Worm (Caenorhabditis elegans) whole organism, L4 larva: Measurements from ENCODE around the gene ZK822.9.

Experiments
- Y5F2A.4 ChIP-seq: fragments of 200-800 bp; sonication (Bioruptor generic); optimal IDR thresholded peaks from 2 replicates; lab custom pipeline; 2018; ENCODE audit warnings: mild to moderate bottlenecking, missing genetic modification characterization, missing compliant biosample characterization
- aly-2 ChIP-seq: sonication (generic microtip); optimal IDR thresholded peaks from 2 replicates; lab custom pipeline; 2018; ENCODE audit warnings: missing biosample characterization, missing genetic modification characterization
- ceh-32 ChIP-seq: sonication (generic microtip); optimal IDR thresholded peaks from 2 replicates; lab custom pipeline; 2016; ENCODE audit warnings: mild to moderate bottlenecking, missing genetic modification characterization, missing compliant biosample characterization; ENCODE audit not compliant: poor library complexity
- ceh-44 ChIP-seq: fragments of 200-800 bp; sonication (Bioruptor generic); IDR thresholded peaks from 2 replicates; pipeline ENCODE4 v1.3.6; 2022; ENCODE audit warnings: missing genetic modification reagents, missing genetic modification characterization, missing compliant biosample characterization
- ceh-62 ChIP-seq: sonication (generic microtip); optimal IDR thresholded peaks from 2 replicates; lab custom pipeline; 2017; ENCODE audit warnings: missing biosample characterization, missing genetic modification characterization
- ceh-82 ChIP-seq: sonication (generic microtip); optimal IDR thresholded peaks from 2 replicates; lab custom pipeline; 2017; ENCODE audit warnings: missing biosample characterization, missing genetic modification characterization
- ctbp-1 ChIP-seq: fragments of 200-800 bp; sonication (Bioruptor generic); IDR thresholded peaks from 2 replicates; pipeline ENCODE4 v1.3.6; 2022; ENCODE audit warnings: missing genetic modification reagents, missing genetic modification characterization, missing compliant biosample characterization
- dmd-6 ChIP-seq: fragments of 200-800 bp; sonication (Bioruptor generic); IDR thresholded peaks from 2 replicates; pipeline ENCODE4 v1.3.6; 2022; ENCODE audit warnings: missing genetic modification reagents, missing genetic modification characterization, missing compliant biosample characterization
- dve-1 ChIP-seq: sonication (generic microtip); optimal IDR thresholded peaks from 2 replicates; lab custom pipeline; 2017; ENCODE audit warnings: antibody characterized with exemption, mild to moderate bottlenecking, missing genetic modification characterization, missing compliant biosample characterization; ENCODE audit not compliant: insufficient read depth
- hif-1 ChIP-seq, 2 experiments: sonication (generic microtip); optimal IDR thresholded peaks; 2 replicates each; lab custom pipeline; 2016 to 2017; ENCODE audit warnings: missing compliant biosample characterization in 2 of 2, missing genetic modification characterization in 2 of 2, missing genetic modification reagents in 2 of 2, missing genotype in 2 of 2, mild to moderate bottlenecking in 1 of 2
- lim-7 ChIP-seq: fragments of 200-800 bp; sonication (Bioruptor generic); IDR thresholded peaks from 2 replicates; pipeline ENCODE4 v1.3.6; 2022; ENCODE audit warnings: missing genetic modification characterization, missing compliant biosample characterization
- lin-39 ChIP-seq: fragments of 150-350 bp; optimal IDR thresholded peaks from 2 replicates; lab custom pipeline; 2014; ENCODE audit warnings: missing biosample characterization, missing genetic modification reagents, missing genetic modification characterization
- madf-9 ChIP-seq: fragments of 200-800 bp; sonication (Bioruptor generic); conservative IDR thresholded peaks from 2 replicates; pipeline ENCODE4 v1.3.6; 2022; ENCODE audit warnings: missing genetic modification reagents, missing genetic modification characterization, missing compliant biosample characterization
- mdl-1 ChIP-seq, 2 experiments: fragments of 150-350 bp in 1 of 2; sonication (generic microtip) in 1 of 2; optimal IDR thresholded peaks; 2 replicates each; lab custom pipeline; 2014 to 2017; ENCODE audit warnings: missing biosample characterization in 2 of 2, missing genetic modification characterization in 2 of 2
- mxl-2 ChIP-seq: fragments of 200-800 bp; sonication (Bioruptor generic); conservative IDR thresholded peaks from 2 replicates; pipeline ENCODE4 v1.3.6; 2022; ENCODE audit warnings: missing genetic modification reagents, missing genetic modification characterization, missing compliant biosample characterization
- nhr-10 ChIP-seq: fragments of 150-350 bp; optimal IDR thresholded peaks from 2 replicates; lab custom pipeline; 2014; ENCODE audit warnings: missing biosample characterization, missing genetic modification characterization
- nhr-11 ChIP-seq: fragments of 150-350 bp; optimal IDR thresholded peaks from 2 replicates; lab custom pipeline; 2014; ENCODE audit warnings: missing biosample characterization, missing genetic modification characterization
- nhr-237 ChIP-seq: sonication (generic microtip); optimal IDR thresholded peaks from 2 replicates; lab custom pipeline; 2017; ENCODE audit warnings: missing biosample characterization, missing genetic modification characterization
- nhr-25 ChIP-seq: sonication (generic microtip); optimal IDR thresholded peaks from 2 replicates; lab custom pipeline; 2017; ENCODE audit warnings: missing genetic modification characterization, mild to moderate bottlenecking, missing compliant biosample characterization, antibody characterized with exemption, moderate library complexity, borderline replicate concordance; ENCODE audit not compliant: insufficient read depth
- nhr-28 ChIP-seq: fragments of 150-350 bp; optimal IDR thresholded peaks from 2 replicates; lab custom pipeline; 2014; ENCODE audit warnings: missing biosample characterization, missing genetic modification characterization
- nhr-48 ChIP-seq: sonication (generic microtip); optimal IDR thresholded peaks from 2 replicates; lab custom pipeline; 2016; ENCODE audit warnings: mild to moderate bottlenecking, missing genetic modification characterization, missing compliant biosample characterization
- nhr-77 ChIP-seq: fragments of 150-350 bp; optimal IDR thresholded peaks from 2 replicates; lab custom pipeline; 2014; ENCODE audit warnings: missing biosample characterization, missing genetic modification characterization
- snpc-1.2 ChIP-seq: fragments of 200-800 bp; sonication (Bioruptor generic); IDR thresholded peaks from 2 replicates; pipeline ENCODE4 v1.3.6; 2022; ENCODE audit warnings: missing genetic modification reagents, missing genetic modification characterization, missing compliant biosample characterization
- spr-1 ChIP-seq: sonication (generic microtip); optimal IDR thresholded peaks from 2 replicates; lab custom pipeline; 2016; ENCODE audit warnings: mild to moderate bottlenecking, missing genetic modification characterization, missing compliant biosample characterization
- spr-3 ChIP-seq: fragments of 200-800 bp; sonication (Bioruptor generic); optimal IDR thresholded peaks from 2 replicates; lab custom pipeline; 2018; ENCODE audit warnings: mild to moderate bottlenecking, missing genetic modification characterization, missing compliant biosample characterization
- unc-39 ChIP-seq: sonication (generic microtip); optimal IDR thresholded peaks from 2 replicates; lab custom pipeline; 2017; ENCODE audit warnings: missing biosample characterization, missing genetic modification characterization
- unc-62 ChIP-seq, 3 experiments: fragments of 150-350 bp in 1 of 3; sonication (generic microtip); optimal IDR thresholded peaks in 2 of 3; peaks in 1 of 3; 1 replicate in 1 of 3; 2 replicates in 2 of 3; lab custom pipeline; 2014 to 2017; ENCODE audit warnings: missing biosample characterization in 3 of 3, missing genetic modification characterization in 3 of 3, missing genetic modification reagents in 3 of 3, missing genotype in 1 of 3
- zfp-3 ChIP-seq: fragments of 200-800 bp; sonication (Bioruptor generic); conservative IDR thresholded peaks from 2 replicates; pipeline ENCODE4 v1.3.6; 2022; ENCODE audit warnings: missing genetic modification reagents, missing genetic modification characterization, missing compliant biosample characterization
- zip-2 ChIP-seq: fragments of 150-350 bp; optimal IDR thresholded peaks from 2 replicates; lab custom pipeline; 2014; ENCODE audit warnings: missing biosample characterization, missing genetic modification characterization
- ztf-11 ChIP-seq: fragments of 150-350 bp; optimal IDR thresholded peaks from 2 replicates; lab custom pipeline; 2014; ENCODE audit warnings: missing biosample characterization, missing genetic modification characterization

ZK822.9 gene

DNA sequence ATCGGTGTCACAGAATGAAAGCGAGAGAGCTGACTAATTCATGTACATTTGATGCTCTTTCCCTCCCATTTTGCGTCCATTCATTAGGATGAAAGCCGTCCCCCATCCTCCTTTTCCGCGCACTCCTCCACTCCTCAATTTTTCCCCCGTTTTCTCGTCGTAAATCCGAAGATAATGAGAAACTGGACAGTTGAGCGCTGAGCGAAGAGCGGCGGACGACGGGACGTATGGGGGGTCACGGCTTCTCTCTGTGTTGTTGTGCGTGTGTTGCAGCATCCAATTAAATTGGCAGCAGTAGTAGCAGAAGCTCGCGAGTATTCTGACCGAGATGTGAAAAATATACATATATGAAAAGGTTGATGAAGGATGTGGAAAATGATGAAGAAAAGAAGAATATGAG is 43.8 kb upstream of the ZK822.9 start:
- TF ChIP-seq unc-62 (GFP tag; optimal IDR thresholded peaks at IDR 0.05 in 1 of 2; lab: Kevin White, UChicago) (peak in 1 of 2 experiments; percentile 39), unc-62 (tag; optimal IDR thresholded peaks at IDR 0.05; lab: Kevin White, UChicago) (no peak), snpc-1.2 (GFP tag; lab: Robert Waterston, UW) (no peak)

DNA sequence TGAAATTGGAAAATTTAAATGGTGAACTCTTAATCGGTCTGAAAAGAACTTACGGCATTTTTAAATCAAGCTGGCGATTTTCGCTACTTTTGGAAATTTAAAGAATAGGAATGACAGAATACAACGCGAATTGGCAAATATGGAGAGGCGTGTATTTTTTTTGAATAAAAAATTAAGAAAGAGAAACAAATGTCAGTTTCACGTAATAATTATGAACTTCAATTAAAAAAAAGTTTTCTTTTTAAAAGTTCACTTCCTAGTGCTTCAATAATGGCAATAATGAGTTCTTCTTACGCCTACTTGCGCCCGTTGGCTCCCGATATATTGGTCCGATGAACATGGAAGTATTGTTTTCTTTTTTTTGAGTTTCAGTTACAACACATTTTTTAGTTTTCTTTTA is 38.1 kb upstream of the ZK822.9 start, which contains the start of gene pph-2:
pph-2 (minus strand) TSS at position 101 of the 400 bp plus-strand sequence.
- TF ChIP-seq ceh-82 = no peak
- TF ChIP-seq, all 104 proteins: peak for 0

DNA sequence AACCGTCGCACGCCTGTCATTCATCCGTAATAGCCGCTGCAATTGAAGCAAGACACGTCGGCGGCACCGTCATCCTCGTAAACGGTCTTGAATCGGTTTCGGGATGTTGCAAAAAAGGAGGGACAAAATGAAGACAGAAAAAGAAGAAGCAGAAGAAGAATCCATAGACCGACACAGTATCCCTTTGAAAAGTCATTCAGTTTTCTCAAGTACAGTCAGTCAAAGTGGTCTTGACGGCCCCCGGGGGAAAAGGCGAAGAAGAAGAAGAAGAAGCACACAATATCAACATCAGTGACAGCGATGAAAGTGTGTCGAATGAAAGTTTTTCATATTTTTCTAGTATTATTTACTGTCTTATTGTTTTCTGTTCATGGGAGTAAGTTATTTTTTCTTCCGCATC is 37.5 kb upstream of the ZK822.9 start, which contains the start of gene cutl-27:
cutl-27 (plus strand) TSS at position 301 of the 400 bp plus-strand sequence.
- no peak for TF ChIP-seq nhr-10 (tag; lab: Kevin White, UChicago)
- peak in 1 of 2 experiments; percentile 88 for TF ChIP-seq unc-62 (GFP tag; optimal IDR thresholded peaks at IDR 0.05 in 1 of 2; lab: Kevin White, UChicago)
- TF ChIP-seq unc-62 (tag; optimal IDR thresholded peaks at IDR 0.05; lab: Kevin White, UChicago) = no peak

DNA sequence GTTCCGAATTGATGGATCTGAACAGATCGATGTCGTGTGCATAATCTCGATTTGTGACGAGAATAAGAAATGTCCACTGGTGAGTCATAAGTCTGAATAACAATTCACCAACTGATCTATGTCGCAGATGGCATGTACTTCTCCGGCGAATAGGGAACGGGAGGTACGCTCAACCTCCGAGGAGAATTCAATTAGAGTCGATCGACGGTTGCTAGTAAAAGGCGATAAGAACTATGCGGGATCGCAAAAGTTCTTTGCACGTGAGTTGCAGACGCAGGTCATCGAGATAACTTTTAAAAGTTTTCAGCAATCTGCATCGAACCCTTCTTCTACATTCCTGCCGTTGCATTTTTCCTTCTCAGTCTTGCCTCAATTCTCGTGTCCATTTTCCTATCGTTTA is 33.2 kb upstream of the ZK822.9 start:
- no peak for TF ChIP-seq mdl-1 (tag; optimal IDR thresholded peaks at IDR 0.05; lab: Kevin White, UChicago)
- no peak for TF ChIP-seq nhr-48

DNA sequence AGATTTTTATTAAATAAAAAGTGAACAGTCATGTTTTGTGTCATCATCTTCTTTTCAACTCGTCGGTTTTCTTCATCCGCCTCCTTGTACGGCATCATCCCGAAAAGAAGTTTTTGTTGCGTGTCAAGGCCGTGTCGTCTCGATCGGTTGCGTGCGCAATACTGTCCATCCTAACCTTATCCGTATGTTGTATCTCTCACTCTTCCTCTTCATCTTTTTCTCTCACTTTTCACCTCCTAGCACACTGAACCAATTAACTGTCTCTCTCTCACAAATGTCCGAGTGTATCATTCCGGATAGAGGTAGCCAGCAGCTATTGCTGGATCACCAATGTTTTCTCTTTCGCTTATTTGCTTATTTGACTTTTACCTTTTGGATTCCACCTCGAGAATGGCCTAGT is 32.3 kb upstream of the ZK822.9 start:
- TF ChIP-seq madf-9 (GFP tag; lab: Robert Waterston, UW) = no peak
- no peak for TF ChIP-seq hif-1 (tag; optimal IDR thresholded peaks at IDR 0.05; lab: Kevin White, UChicago)
- no peak for TF ChIP-seq nhr-11
- TF ChIP-seq nhr-237 (tag; lab: Kevin White, UChicago) = no peak
- no peak for TF ChIP-seq zfp-3 (GFP tag; lab: Robert Waterston, UW)
- TF ChIP-seq lin-39 (tag; lab: Kevin White, UChicago) = no peak
- no peak for TF ChIP-seq ceh-62
- TF ChIP-seq unc-39 = no peak
- no peak for TF ChIP-seq lim-7
- no peak for TF ChIP-seq ceh-32 (tag; lab: Kevin White, UChicago)
- no peak for TF ChIP-seq ztf-11 (tag; lab: Kevin White, UChicago)
- peak; percentile 43 for TF ChIP-seq nhr-25
- TF ChIP-seq Y5F2A.4 (GFP tag; lab: Kevin White, UChicago) = no peak
- no peak for TF ChIP-seq mxl-2 (GFP tag; lab: Robert Waterston, UW)
- peak in 1 of 2 experiments; percentile 10 for TF ChIP-seq mdl-1 (tag; optimal IDR thresholded peaks at IDR 0.05; lab: Kevin White, UChicago)
- no peak for TF ChIP-seq ctbp-1 (GFP tag; lab: Robert Waterston, UW)
- TF ChIP-seq nhr-77 (tag; lab: Kevin White, UChicago) = no peak
- TF ChIP-seq nhr-28 (tag; lab: Kevin White, UChicago) = peak; percentile 63
- no peak for TF ChIP-seq dve-1 (tag; lab: Kevin White, UChicago)
- TF ChIP-seq spr-3 (GFP tag; lab: Kevin White, UChicago) = no peak
- TF ChIP-seq dmd-6 (GFP tag; lab: Robert Waterston, UW) = no peak

DNA sequence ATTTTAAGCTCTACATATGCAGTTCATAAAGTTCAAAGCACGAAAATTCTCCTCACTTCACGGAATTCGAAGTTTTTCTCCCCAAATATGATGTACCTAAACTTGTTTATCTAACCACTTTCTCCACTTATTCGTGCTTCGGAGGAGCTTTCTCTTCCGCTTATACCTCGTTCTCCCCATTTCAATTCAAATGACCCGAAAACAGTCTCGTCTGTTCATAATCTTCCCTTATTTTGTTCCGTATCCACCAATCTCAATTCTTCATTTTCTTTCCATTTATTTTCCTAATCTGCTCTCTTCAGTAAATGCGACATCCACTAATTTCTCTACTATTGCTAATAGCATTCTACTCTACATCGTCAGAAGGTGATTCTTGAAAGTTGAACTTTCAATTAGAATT is 30.4 kb upstream of the ZK822.9 start, which contains the start of gene let-653:
let-653 (plus strand) TSS at position 301 of the 400 bp plus-strand sequence.
- peak; percentile 12 for TF ChIP-seq nhr-25
- no peak for TF ChIP-seq ceh-44 (GFP tag; lab: Robert Waterston, UW)
- no peak for TF ChIP-seq zip-2

DNA sequence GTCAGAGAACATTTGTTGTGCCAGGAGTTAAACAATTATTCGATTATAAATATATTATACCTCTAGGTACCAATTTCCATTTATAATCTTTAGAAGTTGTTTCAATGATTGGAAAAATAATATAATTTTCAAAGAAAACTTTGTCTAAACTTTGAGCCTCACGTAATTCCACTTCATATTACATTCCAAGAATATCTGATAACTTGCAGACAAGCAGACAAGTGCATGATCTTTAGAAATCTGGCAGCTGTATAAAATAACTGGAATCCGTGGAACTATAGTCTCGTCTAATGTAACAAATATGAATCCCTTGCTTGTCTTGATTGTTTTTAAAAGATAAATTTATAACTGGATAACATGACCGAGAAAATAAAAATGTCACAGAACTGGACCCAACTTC is 23.2 kb upstream of the ZK822.9 start:
- TF ChIP-seq Y5F2A.4 (GFP tag; lab: Kevin White, UChicago) (no peak), spr-1 (no peak), aly-2 (tag; lab: Kevin White, UChicago) (no peak)
